Fruit fly (Drosophila melanogaster) whole organism, prepupa: ENCODE data around the gene CG32971.

Experiments
- Blimp-1 ChIP-seq: fragments of 200-800 bp; sonication (Bioruptor generic); optimal IDR thresholded peaks from 3 replicates; lab custom pipeline; 2017; ENCODE audit warnings: missing biosample characterization, missing genetic modification characterization, mild to moderate bottlenecking, moderate library complexity, missing genetic modification reagents
- CG10631 ChIP-seq: fragments of 200-800 bp; sonication (Bioruptor generic); optimal IDR thresholded peaks from 2 replicates; lab custom pipeline; 2016; ENCODE audit warnings: missing biosample characterization, missing genetic modification characterization
- CG10669 ChIP-seq: fragments of 200-800 bp; sonication (Bioruptor generic); optimal IDR thresholded peaks from 3 replicates; lab custom pipeline; 2018; ENCODE audit warnings: missing biosample characterization, mild to moderate bottlenecking, missing genetic modification characterization, moderate library complexity
- CG11294 ChIP-seq: fragments of 200-800 bp; sonication (Bioruptor generic); IDR thresholded peaks from 2 replicates; pipeline ENCODE4 v1.3.6; 2022; ENCODE audit warnings: missing biosample characterization, missing genetic modification characterization
- CG15336 ChIP-seq: fragments of 200-800 bp; sonication (Bioruptor generic); IDR thresholded peaks from 2 replicates; pipeline ENCODE4 v1.3.6; 2022; ENCODE audit warnings: missing biosample characterization, missing genetic modification characterization
- CG1621 ChIP-seq: fragments of 200-800 bp; sonication (Bioruptor generic); optimal IDR thresholded peaks from 3 replicates; lab custom pipeline; 2018; ENCODE audit warnings: missing biosample characterization, mild to moderate bottlenecking, missing genetic modification characterization
- CG16779 ChIP-seq: fragments of 200-800 bp; sonication (Bioruptor generic); optimal IDR thresholded peaks from 3 replicates; lab custom pipeline; 2017; ENCODE audit warnings: missing biosample characterization, mild to moderate bottlenecking, missing genetic modification characterization
- CG3032 ChIP-seq: fragments of 200-800 bp; optimal IDR thresholded peaks from 2 replicates; lab custom pipeline; 2019; ENCODE audit warnings: missing biosample characterization, mild to moderate bottlenecking, missing genetic modification characterization, moderate library complexity
- CG31627 ChIP-seq: fragments of 200-800 bp; sonication (Bioruptor generic); optimal IDR thresholded peaks from 3 replicates; lab custom pipeline; 2016; ENCODE audit warnings: missing biosample characterization, missing genetic modification characterization
- CG32006 ChIP-seq: fragments of 200-800 bp; sonication (Bioruptor generic); optimal IDR thresholded peaks from 3 replicates; lab custom pipeline; 2017; ENCODE audit warnings: missing biosample characterization, mild to moderate bottlenecking, missing genetic modification characterization
- CG3919 ChIP-seq: fragments of 200-800 bp; sonication (Bioruptor generic); optimal IDR thresholded peaks from 3 replicates; lab custom pipeline; 2016; ENCODE audit warnings: missing biosample characterization, missing genetic modification characterization
- CG4318 ChIP-seq: fragments of 200-800 bp; sonication (Bioruptor generic); optimal IDR thresholded peaks from 3 replicates; lab custom pipeline; 2017; ENCODE audit warnings: missing biosample characterization, mild to moderate bottlenecking, missing genetic modification characterization
- CG6163 ChIP-seq: fragments of 200-800 bp; sonication (Bioruptor generic); IDR thresholded peaks from 3 replicates; pipeline ENCODE4 v1.3.6; 2022; ENCODE audit warnings: missing biosample characterization, missing genetic modification characterization
- CG6792 ChIP-seq: fragments of 200-800 bp; sonication (Bioruptor generic); optimal IDR thresholded peaks from 3 replicates; lab custom pipeline; 2016; ENCODE audit warnings: missing biosample characterization, missing genetic modification characterization
- CG6808 ChIP-seq: fragments of 200-800 bp; sonication (Bioruptor generic); optimal IDR thresholded peaks from 3 replicates; lab custom pipeline; 2017; ENCODE audit warnings: missing biosample characterization, missing genetic modification characterization, mild to moderate bottlenecking, moderate library complexity, missing genetic modification reagents
- CG7368 ChIP-seq: fragments of 200-800 bp; sonication (Bioruptor generic); optimal IDR thresholded peaks from 3 replicates; lab custom pipeline; 2016; ENCODE audit warnings: missing biosample characterization, missing genetic modification characterization
- CG8119 ChIP-seq: fragments of 200-800 bp; sonication (Bioruptor generic); IDR thresholded peaks from 3 replicates; pipeline ENCODE4 v1.3.6; 2022; ENCODE audit warnings: missing biosample characterization, missing genetic modification characterization
- CG8319 ChIP-seq: fragments of 200-800 bp; sonication (Bioruptor generic); optimal IDR thresholded peaks from 3 replicates; lab custom pipeline; 2016; ENCODE audit warnings: missing biosample characterization, missing genetic modification characterization
- CG8632 ChIP-seq: fragments of 200-800 bp; sonication (Bioruptor generic); optimal IDR thresholded peaks from 3 replicates; lab custom pipeline; 2016; ENCODE audit warnings: missing biosample characterization, missing genetic modification characterization
- Eip75B ChIP-seq: fragments of 200-800 bp; sonication (Bioruptor generic); optimal IDR thresholded peaks from 3 replicates; lab custom pipeline; 2016; ENCODE audit warnings: missing biosample characterization, missing genetic modification characterization
- Eip78C ChIP-seq: fragments of 200-800 bp; sonication (Bioruptor generic); peaks from one replicate; lab custom pipeline; 2016; ENCODE audit warnings: missing biosample characterization, missing genetic modification characterization
- Eip93F ChIP-seq: fragments of 200-800 bp; sonication (Bioruptor generic); optimal IDR thresholded peaks from 2 replicates; lab custom pipeline; 2016; ENCODE audit warnings: missing biosample characterization, mild to moderate bottlenecking, missing genetic modification characterization
- Ets21C ChIP-seq: fragments of 200-800 bp; sonication (Bioruptor generic); optimal IDR thresholded peaks from 3 replicates; lab custom pipeline; 2016; ENCODE audit warnings: missing biosample characterization, missing genetic modification characterization
- Ets96B ChIP-seq: fragments of 200-800 bp; optimal IDR thresholded peaks from 2 replicates; lab custom pipeline; 2019; ENCODE audit warnings: missing biosample characterization, mild to moderate bottlenecking, missing genetic modification characterization, moderate library complexity
- Gug ChIP-seq: fragments of 200-800 bp; sonication (Bioruptor generic); IDR thresholded peaks from 2 replicates; pipeline ENCODE4 v1.3.6; 2022; ENCODE audit warnings: missing biosample characterization, missing genetic modification characterization
- Hr38 ChIP-seq: sonication (Bioruptor generic); optimal IDR thresholded peaks from 2 replicates; lab custom pipeline; 2016; ENCODE audit warnings: missing biosample characterization, missing genetic modification characterization
- Hr39 ChIP-seq: fragments of 200-800 bp; sonication (Bioruptor generic); optimal IDR thresholded peaks from 2 replicates; lab custom pipeline; 2016; ENCODE audit warnings: missing biosample characterization, missing genetic modification characterization
- Hr4 ChIP-seq: fragments of 200-800 bp; sonication (Bioruptor generic); optimal IDR thresholded peaks from 3 replicates; lab custom pipeline; 2016; ENCODE audit warnings: missing biosample characterization, missing genetic modification characterization
- Lpt ChIP-seq: fragments of 200-800 bp; sonication (Bioruptor generic); optimal IDR thresholded peaks from 3 replicates; lab custom pipeline; 2016; ENCODE audit warnings: missing biosample characterization, missing genetic modification characterization
- Met ChIP-seq: fragments of 200-800 bp; sonication (Bioruptor generic); optimal IDR thresholded peaks from 3 replicates; lab custom pipeline; 2016; ENCODE audit warnings: missing biosample characterization, missing genetic modification characterization
- OdsH ChIP-seq: fragments of 200-800 bp; sonication (Bioruptor generic); optimal IDR thresholded peaks from 3 replicates; lab custom pipeline; 2016; ENCODE audit warnings: missing biosample characterization, missing genetic modification characterization
- Sox102F ChIP-seq: fragments of 200-800 bp; sonication (Bioruptor generic); optimal IDR thresholded peaks from 2 replicates; lab custom pipeline; 2016; ENCODE audit warnings: missing biosample characterization, mild to moderate bottlenecking, missing genetic modification characterization
- Sox14 ChIP-seq: fragments of 200-800 bp; sonication (Bioruptor generic); optimal IDR thresholded peaks from 3 replicates; lab custom pipeline; 2016; ENCODE audit warnings: missing biosample characterization, missing genetic modification characterization
- acj6 ChIP-seq: fragments of 200-800 bp; sonication (Bioruptor generic); optimal IDR thresholded peaks from 3 replicates; lab custom pipeline; 2016; ENCODE audit warnings: missing biosample characterization, missing genetic modification characterization
- cyc ChIP-seq: fragments of 200-800 bp; sonication (Bioruptor generic); optimal IDR thresholded peaks from 3 replicates; lab custom pipeline; 2016; ENCODE audit warnings: missing biosample characterization, missing genetic modification characterization
- dac ChIP-seq: fragments of 200-800 bp; sonication (Bioruptor generic); optimal IDR thresholded peaks from 2 replicates; lab custom pipeline; 2017; ENCODE audit warnings: missing biosample characterization, mild to moderate bottlenecking, missing genetic modification characterization
- eg ChIP-seq: fragments of 200-800 bp; sonication (Bioruptor generic); IDR thresholded peaks from 3 replicates; pipeline ENCODE4 v1.3.6; 2022; ENCODE audit warnings: missing biosample characterization, missing genetic modification characterization
- fd59A ChIP-seq: fragments of 200-800 bp; sonication (Bioruptor generic); optimal IDR thresholded peaks from 2 replicates; lab custom pipeline; 2017; ENCODE audit warnings: missing biosample characterization, mild to moderate bottlenecking, missing genetic modification characterization, missing genetic modification reagents
- fd85E ChIP-seq: fragments of 200-800 bp; sonication (Bioruptor generic); optimal IDR thresholded peaks from 3 replicates; lab custom pipeline; 2016; ENCODE audit warnings: missing biosample characterization, missing genetic modification characterization
- lz ChIP-seq: fragments of 200-800 bp; sonication (Bioruptor generic); optimal IDR thresholded peaks from 3 replicates; lab custom pipeline; 2016; ENCODE audit warnings: missing biosample characterization, missing genetic modification characterization
- net ChIP-seq: fragments of 200-800 bp; sonication (Bioruptor generic); optimal IDR thresholded peaks from 3 replicates; lab custom pipeline; 2016; ENCODE audit warnings: missing biosample characterization, missing genetic modification characterization
- pdm3 ChIP-seq: fragments of 200-800 bp; sonication (Bioruptor generic); optimal IDR thresholded peaks from 3 replicates; lab custom pipeline; 2016; ENCODE audit warnings: missing biosample characterization, missing genetic modification characterization
- spab ChIP-seq: fragments of 200-800 bp; sonication (Bioruptor generic); optimal IDR thresholded peaks from 2 replicates; lab custom pipeline; 2017; ENCODE audit warnings: missing biosample characterization, mild to moderate bottlenecking, missing genetic modification characterization, missing genetic modification reagents
- ss ChIP-seq, 2 experiments: fragments of 200-800 bp; sonication (Bioruptor generic); optimal IDR thresholded peaks; 2 replicates in 1 of 2; 3 replicates in 1 of 2; lab custom pipeline; 2017 to 2018; ENCODE audit warnings: mild to moderate bottlenecking in 2 of 2, missing biosample characterization in 2 of 2, missing genetic modification characterization in 2 of 2, moderate library complexity in 1 of 2
- svp ChIP-seq: fragments of 200-800 bp; sonication (Bioruptor generic); peaks from one replicate; lab custom pipeline; 2016; ENCODE audit warnings: missing biosample characterization, missing genetic modification characterization
- topi ChIP-seq: fragments of 200-800 bp; sonication (Bioruptor generic); optimal IDR thresholded peaks from 3 replicates; lab custom pipeline; 2016; ENCODE audit warnings: missing biosample characterization, missing genetic modification characterization
- vri ChIP-seq: fragments of 200-800 bp; sonication (Bioruptor generic); optimal IDR thresholded peaks from 3 replicates; lab custom pipeline; 2016; ENCODE audit warnings: missing biosample characterization, mild to moderate bottlenecking, missing genetic modification characterization

Gene CG32971

DNA sequence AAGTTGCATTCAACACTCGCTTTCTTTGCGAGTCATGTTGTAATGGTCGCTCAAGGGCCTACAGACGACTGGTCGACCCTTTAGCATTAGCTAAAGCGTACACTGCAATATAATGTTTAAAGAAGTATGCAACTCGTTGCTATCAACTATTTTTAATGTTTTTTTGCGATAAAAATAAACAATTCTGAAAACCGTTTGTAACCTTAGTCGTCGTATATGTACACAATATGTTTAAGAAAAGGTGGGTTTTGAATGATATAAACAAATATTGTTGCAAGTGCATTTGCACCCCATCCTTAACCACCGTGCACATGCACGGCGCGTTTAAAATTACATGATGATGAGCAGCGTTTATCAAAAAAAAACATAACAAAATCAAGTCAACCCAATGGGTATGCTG is 38.5 kb upstream of the CG32971 start (continued):
- peak; percentile 38 for TF ChIP-seq Hr39 (GFP tag; lab: Kevin White, UChicago)
- peak; percentile 34; the same call in 1 of the 3 replicates for TF ChIP-seq CG8119 (GFP tag; lab: Robert Waterston, UW)
- no peak for TF ChIP-seq eg (GFP tag; lab: Robert Waterston, UW)
- TF ChIP-seq CG15336 (GFP tag; lab: Robert Waterston, UW) = no peak
- TF ChIP-seq pdm3 (GFP tag; lab: Kevin White, UChicago) = peak; percentile 45
- peak; percentile 61 for TF ChIP-seq CG3919 (GFP tag; lab: Kevin White, UChicago)
- no peak for TF ChIP-seq Gug (GFP tag; lab: Robert Waterston, UW)
- peak; percentile 57 for TF ChIP-seq Sox102F (GFP tag; lab: Kevin White, UChicago)
- TF ChIP-seq cyc (GFP tag; lab: Kevin White, UChicago) = peak; percentile 33
- peak; percentile 90 for TF ChIP-seq Eip78C
- peak; percentile 52 for TF ChIP-seq Met (GFP tag; lab: Kevin White, UChicago)
- TF ChIP-seq CG1621 = peak; percentile 64
- no peak for TF ChIP-seq svp (GFP tag; lab: Kevin White, UChicago)
- TF ChIP-seq CG6792 (GFP tag; lab: Kevin White, UChicago) = peak; percentile 45
- peak; percentile 32 for TF ChIP-seq CG8632 (GFP tag; lab: Kevin White, UChicago)

DNA sequence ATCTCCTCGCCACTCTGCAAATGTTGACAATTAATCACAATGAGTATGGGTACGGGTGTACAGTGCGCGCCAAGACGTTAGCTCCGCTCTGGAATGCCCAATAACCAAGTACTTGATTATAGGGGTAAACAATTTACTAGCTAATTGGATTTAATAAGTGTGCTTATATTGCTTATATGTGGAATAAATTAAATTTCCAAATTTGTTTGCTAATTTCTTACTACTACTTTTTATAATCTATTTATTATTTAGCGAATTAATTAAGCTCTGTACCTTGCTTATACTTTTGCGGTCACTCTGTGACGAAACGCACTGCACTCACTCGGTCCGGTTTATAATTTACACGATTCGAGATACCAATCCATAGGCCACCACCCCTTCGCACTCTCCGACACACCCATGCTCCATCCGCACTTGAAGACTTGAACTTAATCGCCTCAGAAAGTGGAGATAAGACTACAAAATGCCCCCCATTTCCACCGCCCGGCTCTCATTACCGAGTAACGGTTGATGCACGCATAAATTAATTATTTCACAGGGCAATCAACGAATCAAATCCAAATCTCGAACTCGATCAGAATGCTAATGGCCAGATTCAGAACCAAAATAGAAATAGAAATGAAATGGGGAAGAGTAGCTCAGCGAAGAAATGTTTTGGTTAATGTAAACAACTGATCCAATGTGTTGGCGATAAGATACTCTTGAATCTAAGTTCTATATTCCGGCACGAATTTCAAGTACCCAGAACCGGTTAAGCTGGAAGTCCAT is 36.9 kb upstream of the CG32971 start:
- TF ChIP-seq Eip93F (GFP tag; lab: Kevin White, UChicago) (no peak), acj6 (peak; percentile 78), Eip78C (peak; percentile 94), CG3032 (tag; lab: Kevin White, UChicago) (peak; percentile 87), CG16779 (peak; percentile 67), Hr4 (peak; percentile 78), Hr39 (GFP tag; lab: Kevin White, UChicago) (peak; percentile 39), lz (GFP tag; lab: Kevin White, UChicago) (peak; percentile 55), CG8119 (GFP tag; lab: Robert Waterston, UW) (peak; percentile 80; the same call in 2 of the 3 replicates), ss (GFP tag; optimal IDR thresholded peaks at IDR 0.05; lab: Kevin White, UChicago) (peak; percentile 53 to 86), cyc (GFP tag; lab: Kevin White, UChicago) (peak; percentile 42), topi (peak; percentile 60), CG15336 (GFP tag; lab: Robert Waterston, UW) (peak; percentile 78), Blimp-1 (GFP tag; lab: Kevin White, UChicago) (peak; percentile 43), eg (GFP tag; lab: Robert Waterston, UW) (peak; percentile 64), CG7368 (peak; percentile 63), Lpt (GFP tag; lab: Kevin White, UChicago) (peak; percentile 65), spab (GFP tag; lab: Kevin White, UChicago) (peak; percentile 83), CG6163 (peak; percentile 78), CG11294 (GFP tag; lab: Robert Waterston, UW) (no peak), CG4318 (GFP tag; lab: Kevin White, UChicago) (peak; percentile 67), net (GFP tag; lab: Kevin White, UChicago) (peak; percentile 71), CG6792 (GFP tag; lab: Kevin White, UChicago) (peak; percentile 81), fd59A (GFP tag; lab: Kevin White, UChicago) (peak; percentile 86), OdsH (GFP tag; lab: Kevin White, UChicago) (peak; percentile 78), Eip75B (peak; percentile 73), CG1621 (peak; percentile 80), CG31627 (GFP tag; lab: Kevin White, UChicago) (peak; percentile 57), dac (GFP tag; lab: Kevin White, UChicago) (peak; percentile 58), Sox102F (GFP tag; lab: Kevin White, UChicago) (peak; percentile 53), CG6808 (GFP tag; lab: Kevin White, UChicago) (peak; percentile 87), Gug (GFP tag; lab: Robert Waterston, UW) (peak; percentile 61), CG8319 (GFP tag; lab: Kevin White, UChicago) (peak; percentile 79), Ets21C (GFP tag; lab: Kevin White, UChicago) (peak; percentile 32), pdm3 (GFP tag; lab: Kevin White, UChicago) (peak; percentile 83), Ets96B (tag; lab: Kevin White, UChicago) (peak; percentile 84), CG32006 (GFP tag; lab: Kevin White, UChicago) (peak; percentile 90), CG10669 (GFP tag; lab: Kevin White, UChicago) (peak; percentile 84), Sox14 (GFP tag; lab: Kevin White, UChicago) (peak; percentile 74), CG10631 (GFP tag; lab: Kevin White, UChicago) (peak; percentile 81), vri (GFP tag; lab: Kevin White, UChicago) (no peak), fd85E (GFP tag; lab: Kevin White, UChicago) (peak; percentile 2), Hr38 (GFP tag; lab: Kevin White, UChicago) (no peak)
